Fruit fly (Drosophila melanogaster) whole organism, embryonic: ENCODE results near the gene Gr2a.
A peak's percentile ranks its signal among the peaks of the same experiment; 100 is the strongest.

Experiments used
- BEAF-32 ChIP-seq: fragments of 200-800 bp; sonication (Bioruptor generic); optimal IDR thresholded peaks from 3 replicates; lab custom pipeline; 2017; ENCODE audit warnings: missing biosample characterization, missing genetic modification characterization, mild to moderate bottlenecking, moderate library complexity, missing genetic modification reagents
- CG10366 ChIP-seq: fragments of 200-800 bp; sonication (Bioruptor generic); IDR thresholded peaks from 2 replicates; pipeline ENCODE4 v1.3.6; 2022; ENCODE audit warnings: missing biosample characterization, missing genetic modification characterization
- CG10654 ChIP-seq: fragments of 200-800 bp; sonication (Bioruptor generic); optimal IDR thresholded peaks from 2 replicates; lab custom pipeline; 2016; ENCODE audit warnings: missing biosample characterization, missing genetic modification characterization
- CG11723 ChIP-seq: fragments of 200-800 bp; sonication (Bioruptor generic); optimal IDR thresholded peaks from 2 replicates; lab custom pipeline; 2017; ENCODE audit warnings: missing biosample characterization, mild to moderate bottlenecking, missing genetic modification characterization
- CG14860 ChIP-seq: fragments of 200-800 bp; sonication (Bioruptor generic); IDR thresholded peaks from 3 replicates; pipeline ENCODE4 v1.3.6; 2022; ENCODE audit warnings: missing biosample characterization, missing genetic modification characterization; ENCODE audit not compliant: partially characterized antibody
- CG14965 ChIP-seq: fragments of 200-800 bp; sonication (Bioruptor generic); optimal IDR thresholded peaks from 2 replicates; lab custom pipeline; 2016; ENCODE audit warnings: missing biosample characterization, missing genetic modification characterization, borderline replicate concordance
- CG1529 ChIP-seq: fragments of 200-800 bp; sonication (Bioruptor generic); optimal IDR thresholded peaks from 3 replicates; lab custom pipeline; 2018; ENCODE audit warnings: missing biosample characterization, missing genetic modification characterization
- CG17186 ChIP-seq: fragments of 200-800 bp; sonication (Bioruptor generic); optimal IDR thresholded peaks from 3 replicates; lab custom pipeline; 2017; ENCODE audit warnings: missing biosample characterization, missing genetic modification reagents, missing genetic modification characterization
- CG18262 ChIP-seq: fragments of 200-800 bp; optimal IDR thresholded peaks from 3 replicates; lab custom pipeline; 2019; ENCODE audit warnings: missing biosample characterization, mild to moderate bottlenecking, missing genetic modification characterization, moderate library complexity
- CG18599 ChIP-seq: fragments of 200-800 bp; sonication (Bioruptor generic); optimal IDR thresholded peaks from 3 replicates; lab custom pipeline; 2017; ENCODE audit warnings: missing biosample characterization, missing genetic modification characterization, mild to moderate bottlenecking, moderate library complexity, missing genetic modification reagents
- CG2199 ChIP-seq: fragments of 200-800 bp; sonication (Bioruptor generic); IDR thresholded peaks from 3 replicates; pipeline ENCODE4 v1.3.6; 2022; ENCODE audit warnings: missing biosample characterization, missing genetic modification characterization
- CG2712 ChIP-seq: fragments of 200-800 bp; optimal IDR thresholded peaks from 3 replicates; lab custom pipeline; 2019; ENCODE audit warnings: missing biosample characterization, mild to moderate bottlenecking, missing genetic modification characterization, moderate library complexity
- CG30403 ChIP-seq: fragments of 200-800 bp; sonication (Bioruptor generic); optimal IDR thresholded peaks from 3 replicates; lab custom pipeline; 2016; ENCODE audit warnings: missing biosample characterization, missing genetic modification characterization
- CG31224 ChIP-seq: fragments of 200-800 bp; sonication (Bioruptor generic); IDR thresholded peaks from 2 replicates; pipeline ENCODE4 v1.3.6; 2022; ENCODE audit warnings: missing biosample characterization, missing genetic modification characterization
- CG4854 ChIP-seq: fragments of 200-800 bp; sonication (Bioruptor generic); optimal IDR thresholded peaks from 2 replicates; lab custom pipeline; 2016; ENCODE audit warnings: missing biosample characterization, missing genetic modification characterization, inconsistent platforms
- CG7271 ChIP-seq: fragments of 200-800 bp; sonication (Bioruptor generic); optimal IDR thresholded peaks from 2 replicates; lab custom pipeline; 2018; ENCODE audit warnings: missing biosample characterization, mild to moderate bottlenecking, missing genetic modification characterization, moderate library complexity
- CG9817 ChIP-seq: fragments of 200-800 bp; sonication (Bioruptor generic); optimal IDR thresholded peaks from 2 replicates; lab custom pipeline; 2018; ENCODE audit warnings: missing biosample characterization, mild to moderate bottlenecking, missing genetic modification characterization, moderate library complexity
- Dll ChIP-seq: fragments of 200-800 bp; sonication (Bioruptor generic); IDR thresholded peaks from 4 replicates; pipeline ENCODE4 v1.3.6; 2022; ENCODE audit warnings: missing biosample characterization, missing genetic modification characterization; ENCODE audit not compliant: partially characterized antibody
- Doc2 ChIP-seq: fragments of 200-800 bp; sonication (Bioruptor generic); IDR thresholded peaks from 2 replicates; pipeline ENCODE4 v1.3.6; 2022; ENCODE audit warnings: missing biosample characterization, missing genetic modification characterization
- Dref ChIP-seq: fragments of 200-800 bp; sonication (Bioruptor generic); IDR thresholded peaks from 2 replicates; pipeline ENCODE4 v1.3.6; 2022; ENCODE audit warnings: missing biosample characterization, missing genetic modification characterization
- Hr39 ChIP-seq: fragments of >200 bp; optimal IDR thresholded peaks from 2 replicates; lab custom pipeline; 2017
- Myb ChIP-seq: fragments of 200-800 bp; sonication (Bioruptor generic); optimal IDR thresholded peaks from 2 replicates; lab custom pipeline; 2016; ENCODE audit warnings: missing biosample characterization, missing genetic modification characterization
- Scr ChIP-seq: fragments of 200-800 bp; sonication (Bioruptor generic); IDR thresholded peaks from 2 replicates; pipeline ENCODE4 v1.3.6; 2022; ENCODE audit warnings: missing biosample characterization, missing genetic modification characterization; ENCODE audit not compliant: partially characterized antibody
- amos ChIP-seq: fragments of 200-800 bp; sonication (Bioruptor generic); IDR thresholded peaks from 2 replicates; pipeline ENCODE4 v1.3.6; 2022; ENCODE audit warnings: missing biosample characterization, missing genetic modification characterization; ENCODE audit not compliant: partially characterized antibody
- btn ChIP-seq: fragments of 200-800 bp; sonication (Bioruptor generic); optimal IDR thresholded peaks from 2 replicates; lab custom pipeline; 2016; ENCODE audit warnings: missing biosample characterization, missing genetic modification characterization
- crp ChIP-seq, 2 experiments: fragments of 200-800 bp; sonication (Bioruptor generic); optimal IDR thresholded peaks; 2 replicates in 1 of 2; 3 replicates in 1 of 2; lab custom pipeline; 2017; ENCODE audit warnings: missing biosample characterization in 2 of 2, missing genetic modification characterization in 2 of 2, mild to moderate bottlenecking in 1 of 2, moderate library complexity in 1 of 2
- ems ChIP-seq: fragments of 200-800 bp; sonication (Bioruptor generic); optimal IDR thresholded peaks from 3 replicates; lab custom pipeline; 2016; ENCODE audit warnings: missing biosample characterization, missing genetic modification characterization
- grau ChIP-seq: fragments of 200-800 bp; optimal IDR thresholded peaks from 3 replicates; lab custom pipeline; 2019; ENCODE audit warnings: missing biosample characterization, mild to moderate bottlenecking, missing genetic modification characterization, moderate library complexity
- ham ChIP-seq: fragments of 200-800 bp; sonication (Bioruptor generic); IDR thresholded peaks from 2 replicates; pipeline ENCODE4 v1.3.6; 2022; ENCODE audit warnings: missing biosample characterization, missing genetic modification characterization
- hbn ChIP-seq: fragments of 200-800 bp; sonication (Bioruptor generic); IDR thresholded peaks from 2 replicates; pipeline ENCODE4 v1.3.6; 2022; ENCODE audit warnings: missing biosample characterization, missing genetic modification characterization; ENCODE audit not compliant: partially characterized antibody
- klu ChIP-seq: fragments of 200-800 bp; sonication (Bioruptor generic); IDR thresholded peaks from 2 replicates; pipeline ENCODE4 v1.3.6; 2022; ENCODE audit warnings: missing biosample characterization, missing genetic modification characterization
- nerfin-2 ChIP-seq: fragments of 200-800 bp; sonication (Bioruptor generic); IDR thresholded peaks from 2 replicates; pipeline ENCODE4 v1.3.6; 2022; ENCODE audit warnings: missing biosample characterization, missing genetic modification characterization; ENCODE audit not compliant: partially characterized antibody
- repo ChIP-seq: fragments of 200-800 bp; sonication (Bioruptor generic); optimal IDR thresholded peaks from 2 replicates; lab custom pipeline; 2016; ENCODE audit warnings: missing biosample characterization, missing genetic modification characterization
- row ChIP-seq: fragments of 200-800 bp; sonication (Bioruptor generic); IDR thresholded peaks from 3 replicates; pipeline ENCODE4 v1.3.6; 2022; ENCODE audit warnings: missing biosample characterization, missing genetic modification characterization
- sim ChIP-seq: fragments of 200-800 bp; sonication (Bioruptor generic); IDR thresholded peaks from 2 replicates; pipeline ENCODE4 v1.3.6; 2022; ENCODE audit warnings: missing biosample characterization, missing genetic modification characterization
- sna ChIP-seq: fragments of 200-800 bp; sonication (Bioruptor generic); IDR thresholded peaks from 2 replicates; pipeline ENCODE4 v1.3.6; 2022; ENCODE audit warnings: missing biosample characterization, missing genetic modification characterization; ENCODE audit not compliant: partially characterized antibody
- sr ChIP-seq: fragments of 200-800 bp; sonication (Bioruptor generic); IDR thresholded peaks from 3 replicates; pipeline ENCODE4 v1.3.6; 2022; ENCODE audit warnings: missing biosample characterization, missing genetic modification characterization
- z ChIP-seq: fragments of 200-800 bp; sonication (Bioruptor generic); IDR thresholded peaks from 3 replicates; pipeline ENCODE4 v1.3.6; 2022; ENCODE audit warnings: missing biosample characterization, missing genetic modification characterization

The Gr2a gene

DNA sequence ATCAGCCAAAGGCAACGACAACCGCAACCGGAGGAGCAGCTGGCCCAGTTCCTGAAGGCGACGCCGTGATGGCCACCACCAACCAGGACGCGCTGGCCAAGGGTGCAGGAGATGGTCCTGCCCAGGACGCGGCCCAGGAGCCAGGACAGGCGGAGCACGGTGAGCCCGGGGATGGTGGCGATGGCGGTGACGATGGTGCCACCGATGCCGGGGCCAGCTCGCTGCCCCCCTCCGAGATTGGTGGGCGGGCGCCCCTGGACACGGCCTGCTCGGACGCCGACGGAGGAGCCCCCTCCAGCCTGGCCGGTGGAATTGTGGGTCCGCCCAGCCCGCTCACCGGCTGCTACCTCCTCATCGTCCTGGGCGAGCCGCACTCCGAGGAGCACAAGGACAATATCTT lies 38.0 kb upstream of the Gr2a start:
- no peak for TF ChIP-seq repo (GFP tag; lab: Kevin White, UChicago)
- TF ChIP-seq CG18262 (tag; lab: Kevin White, UChicago): no peak
- no peak for TF ChIP-seq CG10366 (GFP tag; lab: Robert Waterston, UW)
- no peak for TF ChIP-seq hbn
- TF ChIP-seq Hr39 (lab: Kevin White, UChicago): peak; percentile 75
- TF ChIP-seq Myb: no peak
- no peak for TF ChIP-seq CG10654 (GFP tag; lab: Kevin White, UChicago)

- TF ChIP-seq CG9817: no peak
- no peak for TF ChIP-seq crp (GFP tag; optimal IDR thresholded peaks at IDR 0.05; lab: Kevin White, UChicago)
- TF ChIP-seq CG2199 (GFP tag; lab: Robert Waterston, UW): no peak
- no peak for TF ChIP-seq ems (GFP tag; lab: Kevin White, UChicago)
- TF ChIP-seq Dll (GFP tag; lab: Robert Waterston, UW): peak; percentile 53; the same call in 1 of the 4 replicates
- no peak for TF ChIP-seq CG7271
- no peak for TF ChIP-seq CG4854
- TF ChIP-seq grau: no peak
- TF ChIP-seq Dref (GFP tag; lab: Robert Waterston, UW): no peak
- no peak for TF ChIP-seq klu (GFP tag; lab: Robert Waterston, UW)
- peak; percentile 8; the same call in 1 of the 2 replicates for TF ChIP-seq CG31224 (GFP tag; lab: Robert Waterston, UW)
- no peak for TF ChIP-seq btn
- peak; percentile 38 for TF ChIP-seq BEAF-32
- TF ChIP-seq CG11723 (GFP tag; lab: Kevin White, UChicago): no peak
- TF ChIP-seq amos (GFP tag; lab: Robert Waterston, UW): 0 out of 2 replicates have a peak, but pooled peaks have one; percentile 25
- TF ChIP-seq Doc2: no peak
- 0 out of 3 replicates have a peak, but pooled peaks have one; percentile 19 for TF ChIP-seq row (GFP tag; lab: Robert Waterston, UW)
- TF ChIP-seq sna (GFP tag; lab: Robert Waterston, UW): 0 out of 2 replicates have a peak, but pooled peaks have one; percentile 21
- TF ChIP-seq sr: no peak
- no peak for TF ChIP-seq ham (GFP tag; lab: Robert Waterston, UW)
- no peak for TF ChIP-seq CG18599 (GFP tag; lab: Kevin White, UChicago)
- no peak for TF ChIP-seq CG14965 (GFP tag; lab: Kevin White, UChicago)
- peak; percentile 34; the same call in 1 of the 2 replicates for TF ChIP-seq Scr (GFP tag; lab: Robert Waterston, UW)
- TF ChIP-seq CG14860: no peak
- no peak for TF ChIP-seq CG30403 (GFP tag; lab: Kevin White, UChicago)
- no peak for TF ChIP-seq CG17186 (GFP tag; lab: Kevin White, UChicago)
- no peak for TF ChIP-seq sim (GFP tag; lab: Robert Waterston, UW)
- no peak for TF ChIP-seq nerfin-2 (GFP tag; lab: Robert Waterston, UW)
- TF ChIP-seq, all 482 proteins: peak for 7
Measured at dm6 chrX:1454837-1455236, 2.6 kb downstream of the Gr2a start.

DNA sequence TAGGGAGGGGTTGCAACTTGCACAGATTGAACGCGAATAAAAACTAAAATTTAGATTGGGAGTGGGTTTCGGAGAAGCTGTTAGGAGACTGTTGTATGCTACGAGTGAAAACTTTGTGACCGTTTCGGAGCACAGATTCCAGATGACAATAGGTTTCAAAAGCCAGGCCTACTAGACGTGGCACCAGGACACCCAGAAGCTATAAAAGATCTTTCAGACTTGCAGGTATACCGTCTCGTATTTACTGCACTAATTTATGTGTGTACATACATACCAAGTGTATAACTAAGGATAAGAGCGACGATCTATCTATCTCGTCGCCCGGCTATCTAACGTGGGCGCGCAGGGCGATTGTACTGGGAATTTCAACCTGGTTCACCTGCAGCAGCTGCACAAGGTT lies 4.7 kb downstream of the Gr2a start, which contains the start of gene CG14785:
Gene CG14785 (minus strand): TSS at position 101 of the 400 bp plus-strand sequence.
- TF ChIP-seq z (GFP tag; lab: Robert Waterston, UW) (no peak), CG1529 (GFP tag; lab: Kevin White, UChicago) (no peak), CG2712 (tag; lab: Kevin White, UChicago) (no peak)
- TF ChIP-seq, all 482 proteins: peak for 0
